Fruit fly (Drosophila melanogaster) whole organism, prepupa: Measurements from ENCODE around the gene CG13144.

Source experiments
- CG10669 ChIP-seq: fragments of 200-800 bp; sonication (Bioruptor generic); optimal IDR thresholded peaks from 3 replicates; lab custom pipeline; 2018; ENCODE audit warnings: missing biosample characterization, mild to moderate bottlenecking, missing genetic modification characterization, moderate library complexity
- CG11294 ChIP-seq: fragments of 200-800 bp; sonication (Bioruptor generic); IDR thresholded peaks from 2 replicates; pipeline ENCODE4 v1.3.6; 2022; ENCODE audit warnings: missing biosample characterization, missing genetic modification characterization
- CG1621 ChIP-seq: fragments of 200-800 bp; sonication (Bioruptor generic); optimal IDR thresholded peaks from 3 replicates; lab custom pipeline; 2018; ENCODE audit warnings: missing biosample characterization, mild to moderate bottlenecking, missing genetic modification characterization
- CG16779 ChIP-seq: fragments of 200-800 bp; sonication (Bioruptor generic); optimal IDR thresholded peaks from 3 replicates; lab custom pipeline; 2017; ENCODE audit warnings: missing biosample characterization, mild to moderate bottlenecking, missing genetic modification characterization
- CG3919 ChIP-seq: fragments of 200-800 bp; sonication (Bioruptor generic); optimal IDR thresholded peaks from 3 replicates; lab custom pipeline; 2016; ENCODE audit warnings: missing biosample characterization, missing genetic modification characterization
- CG4318 ChIP-seq: fragments of 200-800 bp; sonication (Bioruptor generic); optimal IDR thresholded peaks from 3 replicates; lab custom pipeline; 2017; ENCODE audit warnings: missing biosample characterization, mild to moderate bottlenecking, missing genetic modification characterization
- CG6163 ChIP-seq: fragments of 200-800 bp; sonication (Bioruptor generic); IDR thresholded peaks from 3 replicates; pipeline ENCODE4 v1.3.6; 2022; ENCODE audit warnings: missing biosample characterization, missing genetic modification characterization
- CG6276 ChIP-seq: fragments of 200-800 bp; sonication (Bioruptor generic); optimal IDR thresholded peaks from 2 replicates; lab custom pipeline; 2017; ENCODE audit warnings: missing biosample characterization, mild to moderate bottlenecking, missing genetic modification characterization
- CG6808 ChIP-seq: fragments of 200-800 bp; sonication (Bioruptor generic); optimal IDR thresholded peaks from 3 replicates; lab custom pipeline; 2017; ENCODE audit warnings: missing biosample characterization, missing genetic modification characterization, mild to moderate bottlenecking, moderate library complexity, missing genetic modification reagents
- CG6854 ChIP-seq: fragments of 200-800 bp; sonication (Bioruptor generic); optimal IDR thresholded peaks from 2 replicates; lab custom pipeline; 2017; ENCODE audit warnings: missing biosample characterization, mild to moderate bottlenecking, missing genetic modification characterization
- CG8119 ChIP-seq: fragments of 200-800 bp; sonication (Bioruptor generic); IDR thresholded peaks from 3 replicates; pipeline ENCODE4 v1.3.6; 2022; ENCODE audit warnings: missing biosample characterization, missing genetic modification characterization
- CG9139 ChIP-seq: fragments of 200-800 bp; sonication (Bioruptor generic); optimal IDR thresholded peaks from 3 replicates; lab custom pipeline; 2017; ENCODE audit warnings: missing biosample characterization, mild to moderate bottlenecking, missing genetic modification characterization
- Eip75B ChIP-seq: fragments of 200-800 bp; sonication (Bioruptor generic); optimal IDR thresholded peaks from 3 replicates; lab custom pipeline; 2016; ENCODE audit warnings: missing biosample characterization, missing genetic modification characterization
- Eip78C ChIP-seq: fragments of 200-800 bp; sonication (Bioruptor generic); peaks from one replicate; lab custom pipeline; 2016; ENCODE audit warnings: missing biosample characterization, missing genetic modification characterization
- Eip93F ChIP-seq: fragments of 200-800 bp; sonication (Bioruptor generic); optimal IDR thresholded peaks from 2 replicates; lab custom pipeline; 2016; ENCODE audit warnings: missing biosample characterization, mild to moderate bottlenecking, missing genetic modification characterization
- Ets96B ChIP-seq: fragments of 200-800 bp; optimal IDR thresholded peaks from 2 replicates; lab custom pipeline; 2019; ENCODE audit warnings: missing biosample characterization, mild to moderate bottlenecking, missing genetic modification characterization, moderate library complexity
- Hr39 ChIP-seq: fragments of 200-800 bp; sonication (Bioruptor generic); optimal IDR thresholded peaks from 2 replicates; lab custom pipeline; 2016; ENCODE audit warnings: missing biosample characterization, missing genetic modification characterization
- Met ChIP-seq: fragments of 200-800 bp; sonication (Bioruptor generic); optimal IDR thresholded peaks from 3 replicates; lab custom pipeline; 2016; ENCODE audit warnings: missing biosample characterization, missing genetic modification characterization
- OdsH ChIP-seq: fragments of 200-800 bp; sonication (Bioruptor generic); optimal IDR thresholded peaks from 3 replicates; lab custom pipeline; 2016; ENCODE audit warnings: missing biosample characterization, missing genetic modification characterization
- Sox14 ChIP-seq: fragments of 200-800 bp; sonication (Bioruptor generic); optimal IDR thresholded peaks from 3 replicates; lab custom pipeline; 2016; ENCODE audit warnings: missing biosample characterization, missing genetic modification characterization
- acj6 ChIP-seq: fragments of 200-800 bp; sonication (Bioruptor generic); optimal IDR thresholded peaks from 3 replicates; lab custom pipeline; 2016; ENCODE audit warnings: missing biosample characterization, missing genetic modification characterization
- dsx ChIP-seq: fragments of 200-800 bp; optimal IDR thresholded peaks from 3 replicates; lab custom pipeline; 2019; ENCODE audit warnings: missing biosample characterization, mild to moderate bottlenecking, missing genetic modification characterization, moderate library complexity; ENCODE audit not compliant: poor library complexity, severe bottlenecking
- eg ChIP-seq: fragments of 200-800 bp; sonication (Bioruptor generic); IDR thresholded peaks from 3 replicates; pipeline ENCODE4 v1.3.6; 2022; ENCODE audit warnings: missing biosample characterization, missing genetic modification characterization
- esn ChIP-seq: fragments of 200-800 bp; sonication (Bioruptor generic); optimal IDR thresholded peaks from 2 replicates; lab custom pipeline; 2016; ENCODE audit warnings: missing biosample characterization, mild to moderate bottlenecking, missing genetic modification characterization, moderate library complexity
- fd59A ChIP-seq: fragments of 200-800 bp; sonication (Bioruptor generic); optimal IDR thresholded peaks from 2 replicates; lab custom pipeline; 2017; ENCODE audit warnings: missing biosample characterization, mild to moderate bottlenecking, missing genetic modification characterization, missing genetic modification reagents
- fd85E ChIP-seq: fragments of 200-800 bp; sonication (Bioruptor generic); optimal IDR thresholded peaks from 3 replicates; lab custom pipeline; 2016; ENCODE audit warnings: missing biosample characterization, missing genetic modification characterization
- fkh ChIP-seq: fragments of 200-800 bp; sonication (Bioruptor generic); optimal IDR thresholded peaks from 3 replicates; lab custom pipeline; 2017; ENCODE audit warnings: missing biosample characterization, mild to moderate bottlenecking, missing genetic modification characterization, moderate library complexity
- lz ChIP-seq: fragments of 200-800 bp; sonication (Bioruptor generic); optimal IDR thresholded peaks from 3 replicates; lab custom pipeline; 2016; ENCODE audit warnings: missing biosample characterization, missing genetic modification characterization
- net ChIP-seq: fragments of 200-800 bp; sonication (Bioruptor generic); optimal IDR thresholded peaks from 3 replicates; lab custom pipeline; 2016; ENCODE audit warnings: missing biosample characterization, missing genetic modification characterization
- pdm3 ChIP-seq: fragments of 200-800 bp; sonication (Bioruptor generic); optimal IDR thresholded peaks from 3 replicates; lab custom pipeline; 2016; ENCODE audit warnings: missing biosample characterization, missing genetic modification characterization
- salr ChIP-seq, 2 experiments: fragments of 200-800 bp; sonication (Bioruptor generic); optimal IDR thresholded peaks; 3 replicates each; lab custom pipeline; 2016 to 2018; ENCODE audit warnings: missing biosample characterization in 2 of 2, missing genetic modification characterization in 2 of 2, mild to moderate bottlenecking in 1 of 2
- spab ChIP-seq: fragments of 200-800 bp; sonication (Bioruptor generic); optimal IDR thresholded peaks from 2 replicates; lab custom pipeline; 2017; ENCODE audit warnings: missing biosample characterization, mild to moderate bottlenecking, missing genetic modification characterization, missing genetic modification reagents
- ss ChIP-seq, 2 experiments: fragments of 200-800 bp; sonication (Bioruptor generic); optimal IDR thresholded peaks; 2 replicates in 1 of 2; 3 replicates in 1 of 2; lab custom pipeline; 2017 to 2018; ENCODE audit warnings: mild to moderate bottlenecking in 2 of 2, missing biosample characterization in 2 of 2, missing genetic modification characterization in 2 of 2, moderate library complexity in 1 of 2
- svp ChIP-seq: fragments of 200-800 bp; sonication (Bioruptor generic); peaks from one replicate; lab custom pipeline; 2016; ENCODE audit warnings: missing biosample characterization, missing genetic modification characterization
- vri ChIP-seq: fragments of 200-800 bp; sonication (Bioruptor generic); optimal IDR thresholded peaks from 3 replicates; lab custom pipeline; 2016; ENCODE audit warnings: missing biosample characterization, mild to moderate bottlenecking, missing genetic modification characterization

CG13144 gene

dm6 chr2L:10513837-10514499 is 22.7 kb upstream of the CG13144 start:
- TF ChIP-seq CG3919 (GFP tag; lab: Kevin White, UChicago) (no peak), CG10669 (GFP tag; lab: Kevin White, UChicago) (peak; percentile 38), Eip78C (peak; percentile 55)

dm6 chr2L:10510843-10511242 is 19.6 kb upstream of the CG13144 start:
- TF ChIP-seq fd85E (GFP tag; lab: Kevin White, UChicago) = no peak
- peak; percentile 38 for TF ChIP-seq Eip78C
- TF ChIP-seq CG11294 = no peak

dm6 chr2L:10510088-10510487 is 18.8 kb upstream of the CG13144 start, which contains the start of gene CG7384:
Gene CG7384, minus strand, starts transcription at chr2L:10510453.
- TF ChIP-seq pdm3 (GFP tag; lab: Kevin White, UChicago) (no peak), eg (GFP tag; lab: Robert Waterston, UW) (0 out of 3 replicates have a peak, but pooled peaks have one; percentile 14), esn (GFP tag; lab: Kevin White, UChicago) (no peak), dsx (GFP tag; lab: Kevin White, UChicago) (peak; percentile 81), svp (peak; percentile 84)

dm6 chr2L:10506557-10507252 is 15.5 kb upstream of the CG13144 start, which contains the start of the genes Myo31DF and CG6094:
Gene Myo31DF, minus strand, starts transcription at chr2L:10506779.
Gene CG6094, plus strand, starts transcription at chr2L:10507081.
- TF ChIP-seq salr (GFP tag; optimal IDR thresholded peaks at IDR 0.05; lab: Kevin White, UChicago) (no peak), fd59A (GFP tag; lab: Kevin White, UChicago) (no peak), acj6 (no peak), CG6808 (peak; percentile 20), CG8119 (GFP tag; lab: Robert Waterston, UW) (no peak), Met (GFP tag; lab: Kevin White, UChicago) (no peak), CG9139 (GFP tag; lab: Kevin White, UChicago) (no peak), eg (GFP tag; lab: Robert Waterston, UW) (peak; percentile 29; the same call in 2 of the 3 replicates), lz (GFP tag; lab: Kevin White, UChicago) (peak; percentile 10), CG6163 (peak; percentile 43; the same call in 1 of the 3 replicates), pdm3 (GFP tag; lab: Kevin White, UChicago) (no peak), CG6276 (no peak), Eip78C (peak; percentile 75), Ets96B (tag; lab: Kevin White, UChicago) (no peak), dsx (GFP tag; lab: Kevin White, UChicago) (peak; percentile 38), Eip93F (GFP tag; lab: Kevin White, UChicago) (no peak), vri (GFP tag; lab: Kevin White, UChicago) (peak; percentile 53), CG4318 (GFP tag; lab: Kevin White, UChicago) (no peak), Hr39 (GFP tag; lab: Kevin White, UChicago) (peak; percentile 19), Sox14 (GFP tag; lab: Kevin White, UChicago) (peak; percentile 36), OdsH (no peak), fd85E (GFP tag; lab: Kevin White, UChicago) (no peak), CG10669 (GFP tag; lab: Kevin White, UChicago) (no peak), CG6854 (GFP tag; lab: Kevin White, UChicago) (no peak), esn (GFP tag; lab: Kevin White, UChicago) (peak; percentile 27), spab (no peak), net (GFP tag; lab: Kevin White, UChicago) (no peak), Eip75B (peak; percentile 23), fkh (no peak), CG3919 (GFP tag; lab: Kevin White, UChicago) (peak; percentile 32), CG1621 (tag; lab: Kevin White, UChicago) (peak; percentile 65), CG16779 (no peak), svp (peak; percentile 66), ss (GFP tag; optimal IDR thresholded peaks at IDR 0.05; lab: Kevin White, UChicago) (peak in 1 of 2 experiments; percentile 29)
